Fruit fly (Drosophila melanogaster) whole organism, wandering third instar larva: ENCODE measurements around the gene CG44141.

Experiments used
- Abd-B ChIP-seq: fragments of >200 bp; optimal IDR thresholded peaks from 2 replicates; lab custom pipeline; 2017; ENCODE audit warnings: missing biosample characterization, missing genetic modification characterization
- CG9705 ChIP-seq: fragments of 200-800 bp; sonication (Bioruptor generic); optimal IDR thresholded peaks from 2 replicates; lab custom pipeline; 2018; ENCODE audit warnings: missing biosample characterization, mild to moderate bottlenecking, missing genetic modification characterization
- Dfd ChIP-seq: fragments of >200 bp; optimal IDR thresholded peaks from 2 replicates; lab custom pipeline; 2017; ENCODE audit warnings: missing biosample characterization, missing genetic modification characterization
- Hnf4 ChIP-seq: fragments of 200-800 bp; sonication (Bioruptor generic); optimal IDR thresholded peaks from 2 replicates; lab custom pipeline; 2016; ENCODE audit warnings: missing biosample characterization, mild to moderate bottlenecking, missing genetic modification characterization
- Hr78 ChIP-seq: fragments of >200 bp; optimal IDR thresholded peaks from 2 replicates; lab custom pipeline; 2017; ENCODE audit warnings: missing biosample characterization, missing genetic modification characterization
- Hr83 ChIP-seq: fragments of 200-300 bp; sonication (Bioruptor generic); optimal IDR thresholded peaks from 2 replicates; lab custom pipeline; 2016; ENCODE audit warnings: missing biosample characterization, mild to moderate bottlenecking, missing genetic modification characterization, moderate library complexity; ENCODE audit not compliant: poor library complexity, severe bottlenecking
- Jra ChIP-seq: sonication (Bioruptor generic); optimal IDR thresholded peaks from 2 replicates; lab custom pipeline; 2016; ENCODE audit warnings: missing biosample characterization, missing genetic modification characterization
- Mio ChIP-seq: sonication (Bioruptor generic); optimal IDR thresholded peaks from 2 replicates; lab custom pipeline; 2016; ENCODE audit warnings: missing biosample characterization, missing genetic modification characterization
- Myc ChIP-seq: fragments of >200 bp; optimal IDR thresholded peaks from 2 replicates; lab custom pipeline; 2017
- N ChIP-seq: fragments of >200 bp; optimal IDR thresholded peaks from 2 replicates; lab custom pipeline; 2018; ENCODE audit warnings: missing biosample characterization, missing external identifiers, missing genetic modification characterization
- OdsH ChIP-seq: fragments of 200-800 bp; sonication (Bioruptor generic); optimal IDR thresholded peaks from 2 replicates; lab custom pipeline; 2016; ENCODE audit warnings: missing biosample characterization, mild to moderate bottlenecking, missing genetic modification characterization
- Rel ChIP-seq, 2 experiments: fragments of 200-800 bp; sonication (Bioruptor generic) in 1 of 2; optimal IDR thresholded peaks; 2 replicates in 1 of 2; 3 replicates in 1 of 2; lab custom pipeline; 2016 to 2019; ENCODE audit warnings: mild to moderate bottlenecking in 2 of 2, missing biosample characterization in 2 of 2, missing genetic modification characterization in 2 of 2, moderate library complexity in 1 of 2
- Sp1 ChIP-seq: fragments of 200-800 bp; sonication (Bioruptor generic); optimal IDR thresholded peaks from 3 replicates; lab custom pipeline; 2019; ENCODE audit warnings: missing biosample characterization, mild to moderate bottlenecking, missing genetic modification characterization, moderate library complexity
- Vsx2 ChIP-seq: fragments of 200-300, 225-300 bp; sonication (Bioruptor generic); optimal IDR thresholded peaks from 2 replicates; lab custom pipeline; 2018; ENCODE audit warnings: missing biosample characterization, missing genetic modification characterization; ENCODE audit not compliant: partially characterized antibody
- br ChIP-seq: fragments of 200-800 bp; sonication (Bioruptor generic); optimal IDR thresholded peaks from 2 replicates; lab custom pipeline; 2016; ENCODE audit warnings: missing biosample characterization, missing genetic modification characterization
- dsf ChIP-seq: sonication (Bioruptor generic); optimal IDR thresholded peaks from 2 replicates; lab custom pipeline; 2016; ENCODE audit warnings: missing biosample characterization, missing genetic modification characterization, borderline replicate concordance
- ey ChIP-seq: fragments of 200-800 bp; sonication (Bioruptor generic); optimal IDR thresholded peaks from 2 replicates; lab custom pipeline; 2016; ENCODE audit warnings: missing biosample characterization, missing genetic modification characterization
- fru ChIP-seq: fragments of 200-800 bp; sonication (Bioruptor generic); optimal IDR thresholded peaks from 3 replicates; lab custom pipeline; 2016; ENCODE audit warnings: missing biosample characterization, mild to moderate bottlenecking, missing genetic modification characterization
- h ChIP-seq: fragments of 200-800 bp; sonication (Bioruptor generic); optimal IDR thresholded peaks from 3 replicates; lab custom pipeline; 2016; ENCODE audit warnings: missing biosample characterization, mild to moderate bottlenecking, missing genetic modification characterization
- pan ChIP-seq: fragments of >200 bp; optimal IDR thresholded peaks from 2 replicates; lab custom pipeline; 2017
- tai ChIP-seq: sonication (Bioruptor generic); optimal IDR thresholded peaks from 2 replicates; lab custom pipeline; 2016; ENCODE audit warnings: missing biosample characterization, missing genetic modification characterization
- woc ChIP-seq: sonication (Bioruptor generic); optimal IDR thresholded peaks from 2 replicates; lab custom pipeline; 2016; ENCODE audit warnings: missing biosample characterization, mild to moderate bottlenecking, missing genetic modification characterization

Gene CG44141

dm6 chr2L:15613285-15613912, 45.9 kb downstream of the CG44141 start, which contains the start of gene Semp1:
Semp1 (minus strand) TSS chr2L:15613335.
- TF ChIP-seq N (no peak), Hr83 (GFP tag; lab: Kevin White, UChicago) (no peak), Myc (no peak), woc (GFP tag; lab: Kevin White, UChicago) (no peak), Sp1 (GFP tag; lab: Kevin White, UChicago) (no peak), Hr78 (no peak), Hnf4 (GFP tag; lab: Kevin White, UChicago) (no peak), fru (GFP tag; lab: Kevin White, UChicago) (no peak), CG9705 (GFP tag; lab: Kevin White, UChicago) (no peak), ey (GFP tag; lab: Kevin White, UChicago) (no peak), pan (lab: Kevin White, UChicago) (no peak), Dfd (GFP tag; lab: Kevin White, UChicago) (no peak), Rel (GFP tag; optimal IDR thresholded peaks at IDR 0.05; lab: Kevin White, UChicago) (no peak), Rel (tag; optimal IDR thresholded peaks at IDR 0.05; lab: Kevin White, UChicago) (no peak), br (GFP tag; lab: Kevin White, UChicago) (no peak), dsf (GFP tag; lab: Kevin White, UChicago) (no peak), Mio (GFP tag; lab: Kevin White, UChicago) (no peak)

- TF ChIP-seq Hr83 (GFP tag; lab: Kevin White, UChicago), result no peak
- TF ChIP-seq h (GFP tag; lab: Kevin White, UChicago), result peak; percentile 35
- TF ChIP-seq Rel (GFP tag; optimal IDR thresholded peaks at IDR 0.05; lab: Kevin White, UChicago), result no peak
- TF ChIP-seq Rel (tag; optimal IDR thresholded peaks at IDR 0.05; lab: Kevin White, UChicago), result peak; percentile 93
Measured at dm6 chr2L:15611669-15612308, 47.5 kb downstream of the CG44141 start, which contains the start of gene CG15255. CG15255 (minus strand) TSS chr2L:15611719.

dm6 chr2L:15609139-15609538, 50.1 kb downstream of the CG44141 start:
- TF ChIP-seq woc (GFP tag; lab: Kevin White, UChicago) (no peak), Vsx2 (GFP tag; lab: Kevin White, UChicago) (peak; percentile 84), Hnf4 (GFP tag; lab: Kevin White, UChicago) (no peak), pan (lab: Kevin White, UChicago) (no peak), Abd-B (GFP tag; lab: Kevin White, UChicago) (no peak), Jra (no peak), OdsH (GFP tag; lab: Kevin White, UChicago) (no peak), tai (GFP tag; lab: Kevin White, UChicago) (no peak), Myc (peak; percentile 24)
